Worm (Caenorhabditis elegans): ENCODE measurements around the gene sup-35.

ce11 chrIII:11076743-11077142 is 42.3 kb downstream of the sup-35 start:
- TF ChIP-seq nhr-77 (tag; optimal IDR thresholded peaks at IDR 0.05): no peak
- TF ChIP-seq daf-12 (tag; optimal IDR thresholded peaks at IDR 0.05): no peak
- TF ChIP-seq pqm-1 (tag; optimal IDR thresholded peaks at IDR 0.05): no peak
- no peak for TF ChIP-seq sea-2 (GFP tag; optimal IDR thresholded peaks at IDR 0.05)
- no peak for TF ChIP-seq elt-1 (tag; optimal IDR thresholded peaks at IDR 0.05)
- no peak for TF ChIP-seq fkh-2 (tag; optimal IDR thresholded peaks at IDR 0.05)
- TF ChIP-seq aly-2 (tag; optimal IDR thresholded peaks at IDR 0.05): no peak
- no peak for TF ChIP-seq nhr-23 (tag; optimal IDR thresholded peaks at IDR 0.05)
- TF ChIP-seq zag-1 (tag; optimal IDR thresholded peaks at IDR 0.05): no peak
- no peak for TF ChIP-seq nhr-11 (tag; optimal IDR thresholded peaks at IDR 0.05)
- TF ChIP-seq nhr-76 (tag; optimal IDR thresholded peaks at IDR 0.05): no peak
- no peak for TF ChIP-seq ztf-11 (tag; optimal IDR thresholded peaks at IDR 0.05)
- TF ChIP-seq elt-3 (tag; optimal IDR thresholded peaks at IDR 0.05): no peak
- no peak for TF ChIP-seq ceh-16 (tag; optimal IDR thresholded peaks at IDR 0.05)
